Worm (Caenorhabditis elegans) whole organism, young adult: ENCODE results near the gene pqn-39.
A peak's percentile ranks its signal among the peaks of the same experiment; 100 is the strongest.
"Not testable (repeated sequence)": the region's sequence is repeated elsewhere in the genome, so short reads cannot be mapped to it uniquely, and the experiment has no call there.

ENCODE experiments used
- F33H1.4 ChIP-seq: fragments of 200-800 bp; sonication (Bioruptor generic); IDR thresholded peaks from 2 replicates; pipeline ENCODE4 v1.3.6; 2022; ENCODE audit warnings: missing genetic modification reagents, missing genetic modification characterization, missing compliant biosample characterization
- F52B5.7 ChIP-seq: sonication (generic microtip); optimal IDR thresholded peaks from 2 replicates; lab custom pipeline; 2016; ENCODE audit warnings: mild to moderate bottlenecking, missing genetic modification characterization, missing compliant biosample characterization
- F55B11.4 ChIP-seq: sonication (generic microtip); optimal IDR thresholded peaks from 2 replicates; lab custom pipeline; 2016; ENCODE audit warnings: missing compliant biosample characterization, missing genetic modification characterization, borderline replicate concordance; ENCODE audit not compliant: insufficient read depth
- K11D2.4 ChIP-seq: fragments of 200-800 bp; sonication (Bioruptor generic); IDR thresholded peaks from 2 replicates; pipeline ENCODE4 v1.3.6; 2022; ENCODE audit warnings: missing genetic modification reagents, missing genetic modification characterization, missing compliant biosample characterization
- K12H6.12 ChIP-seq: fragments of 200-800 bp; sonication (Bioruptor generic); optimal IDR thresholded peaks from 2 replicates; lab custom pipeline; 2018; ENCODE audit warnings: mild to moderate bottlenecking, missing genetic modification characterization, missing compliant biosample characterization
- Y56A3A.18 ChIP-seq: fragments of 200-800 bp; sonication (Bioruptor generic); IDR thresholded peaks from 2 replicates; pipeline ENCODE4 v1.3.6; 2022; ENCODE audit warnings: missing genetic modification reagents, missing genetic modification characterization, missing compliant biosample characterization
- Y67H2A.10 ChIP-seq: fragments of 200-800 bp; sonication (Bioruptor generic); conservative IDR thresholded peaks from 2 replicates; pipeline ENCODE4 v1.3.6; 2022; ENCODE audit warnings: missing genetic modification reagents, missing genetic modification characterization, missing compliant biosample characterization
- ZK185.1 ChIP-seq: sonication (generic microtip); optimal IDR thresholded peaks from 2 replicates; lab custom pipeline; 2016; ENCODE audit warnings: mild to moderate bottlenecking, missing genetic modification characterization, missing compliant biosample characterization; ENCODE audit not compliant: poor library complexity, severe bottlenecking
- athp-1 ChIP-seq: sonication (generic microtip); optimal IDR thresholded peaks from 2 replicates; lab custom pipeline; 2017; ENCODE audit warnings: mild to moderate bottlenecking, missing genetic modification characterization, missing compliant biosample characterization
- attf-5 ChIP-seq: fragments of 200-800 bp; sonication (Bioruptor generic); optimal IDR thresholded peaks from 2 replicates; lab custom pipeline; 2018; ENCODE audit warnings: mild to moderate bottlenecking, missing genetic modification characterization, missing compliant biosample characterization
- attf-6 ChIP-seq: fragments of 200-800 bp; sonication (Bioruptor generic); IDR thresholded peaks from 2 replicates; pipeline ENCODE4 v1.3.6; 2022; ENCODE audit warnings: missing genetic modification reagents, missing genetic modification characterization, missing compliant biosample characterization
- bed-1 ChIP-seq: fragments of 200-800 bp; sonication (Bioruptor generic); IDR thresholded peaks from 2 replicates; pipeline ENCODE4 v1.3.6; 2022; ENCODE audit warnings: missing genetic modification reagents, missing genetic modification characterization, missing compliant biosample characterization
- cebp-1 ChIP-seq, 2 experiments: fragments of 200-800 bp in 1 of 2; sonication (Bioruptor generic) in 1 of 2; sonication (generic microtip) in 1 of 2; IDR thresholded peaks in 1 of 2; optimal IDR thresholded peaks in 1 of 2; 2 replicates each; pipeline versions ENCODE4 v1.3.6 to Lab custom; 2017 to 2022; ENCODE audit warnings: missing compliant biosample characterization in 2 of 2, missing genetic modification characterization in 2 of 2, mild to moderate bottlenecking in 1 of 2, missing genetic modification reagents in 1 of 2, moderate library complexity in 1 of 2
- ceh-27 ChIP-seq: fragments of 200-800 bp; sonication (Bioruptor generic); optimal IDR thresholded peaks from 2 replicates; lab custom pipeline; 2018; ENCODE audit warnings: mild to moderate bottlenecking, missing genetic modification characterization, moderate library complexity, missing compliant biosample characterization
- ceh-40 ChIP-seq: fragments of 200-800 bp; sonication (Bioruptor generic); IDR thresholded peaks from 2 replicates; pipeline ENCODE4 v1.3.6; 2022; ENCODE audit warnings: missing genetic modification characterization, missing compliant biosample characterization
- chd-7 ChIP-seq: sonication (generic microtip); optimal IDR thresholded peaks from 2 replicates; lab custom pipeline; 2016; ENCODE audit warnings: mild to moderate bottlenecking, missing genetic modification characterization, moderate library complexity, missing compliant biosample characterization
- dox-1 ChIP-seq: fragments of 200-800 bp; sonication (Bioruptor generic); IDR thresholded peaks from 2 replicates; pipeline ENCODE4 v1.3.6; 2022; ENCODE audit warnings: missing genetic modification reagents, missing genetic modification characterization, missing compliant biosample characterization
- egl-18 ChIP-seq: fragments of 200-800 bp; sonication (Bioruptor generic); IDR thresholded peaks from 2 replicates; pipeline ENCODE4 v1.3.6; 2022; ENCODE audit warnings: missing genetic modification reagents, missing genetic modification characterization, missing compliant biosample characterization
- ekl-4 ChIP-seq: fragments of 200-800 bp; sonication (Bioruptor generic); IDR thresholded peaks from 2 replicates; pipeline ENCODE4 v1.3.6; 2022; ENCODE audit warnings: missing genetic modification reagents, missing genetic modification characterization, missing compliant biosample characterization
- fkh-3 ChIP-seq: sonication (generic microtip); optimal IDR thresholded peaks from 2 replicates; lab custom pipeline; 2016; ENCODE audit warnings: mild to moderate bottlenecking, missing genetic modification characterization, missing compliant biosample characterization
- gei-17 ChIP-seq: fragments of 200-800 bp; sonication (Bioruptor generic); optimal IDR thresholded peaks from 2 replicates; lab custom pipeline; 2018; ENCODE audit warnings: mild to moderate bottlenecking, missing genetic modification characterization, missing compliant biosample characterization
- hmg-1.2 ChIP-seq: fragments of 200-800 bp; sonication (Bioruptor generic); IDR thresholded peaks from 2 replicates; pipeline ENCODE4 v1.3.6; 2022; ENCODE audit warnings: missing genetic modification reagents, missing genetic modification characterization, missing compliant biosample characterization
- hmg-20 ChIP-seq: fragments of 200-800 bp; sonication (Bioruptor generic); IDR thresholded peaks from 2 replicates; pipeline ENCODE4 v1.3.6; 2022; ENCODE audit warnings: missing genetic modification reagents, missing genetic modification characterization, missing compliant biosample characterization
- let-607 ChIP-seq, 2 experiments: fragments of 200-800 bp in 1 of 2; sonication (Bioruptor generic) in 1 of 2; sonication (generic microtip) in 1 of 2; optimal IDR thresholded peaks; 2 replicates each; lab custom pipeline; 2016 to 2018; ENCODE audit warnings: mild to moderate bottlenecking in 2 of 2, missing compliant biosample characterization in 2 of 2, missing genetic modification characterization in 2 of 2, moderate library complexity in 2 of 2, missing genotype in 1 of 2
- lin-26 ChIP-seq: fragments of 200-800 bp; sonication (Bioruptor generic); IDR thresholded peaks from 2 replicates; pipeline ENCODE4 v1.3.6; 2022; ENCODE audit warnings: missing genetic modification reagents, missing genetic modification characterization, missing compliant biosample characterization
- lin-35 ChIP-seq, 3 experiments: fragments of 150-350 bp in 2 of 3; sonication (generic microtip) in 1 of 3; optimal IDR thresholded peaks; 2 replicates each; lab custom pipeline; 2014 to 2018; ENCODE audit warnings: missing biosample characterization in 3 of 3, missing genetic modification characterization in 3 of 3, missing genetic modification reagents in 3 of 3
- madf-3 ChIP-seq: fragments of 200-800 bp; sonication (Bioruptor generic); IDR thresholded peaks from 2 replicates; pipeline ENCODE4 v1.3.6; 2022; ENCODE audit warnings: missing genetic modification reagents, missing genetic modification characterization, missing compliant biosample characterization
- madf-8 ChIP-seq: fragments of 200-800 bp; sonication (Bioruptor generic); conservative IDR thresholded peaks from 2 replicates; pipeline ENCODE4 v1.3.6; 2022; ENCODE audit warnings: missing genetic modification reagents, missing genetic modification characterization, missing compliant biosample characterization
- mcd-1 ChIP-seq: fragments of 200-800 bp; sonication (Bioruptor generic); IDR thresholded peaks from 2 replicates; pipeline ENCODE4 v1.3.6; 2022; ENCODE audit warnings: missing genetic modification reagents, missing genetic modification characterization, missing compliant biosample characterization
- nfya-2 ChIP-seq: fragments of 200-800 bp; sonication (Bioruptor generic); IDR thresholded peaks from 2 replicates; pipeline ENCODE4 v1.3.6; 2022; ENCODE audit warnings: missing genetic modification reagents, missing genetic modification characterization, missing compliant biosample characterization
- nhr-80 ChIP-seq: sonication (generic microtip); optimal IDR thresholded peaks from 2 replicates; lab custom pipeline; 2016; ENCODE audit warnings: missing genetic modification characterization, missing compliant biosample characterization
- nhr-90 ChIP-seq: sonication (generic microtip); optimal IDR thresholded peaks from 2 replicates; lab custom pipeline; 2016; ENCODE audit warnings: missing genotype, mild to moderate bottlenecking, missing genetic modification characterization, missing compliant biosample characterization
- rec-8 ChIP-seq, 2 experiments: sonication (generic microtip); optimal IDR thresholded peaks; 2 replicates each; lab custom pipeline; 2016; ENCODE audit warnings: mild to moderate bottlenecking in 2 of 2, missing genetic modification characterization in 2 of 2, missing genetic modification reagents in 2 of 2, missing genotype in 2 of 2, missing biosample characterization in 1 of 2, missing compliant biosample characterization in 1 of 2, moderate library complexity in 1 of 2
- rpc-1 ChIP-seq, 2 experiments: fragments of 150-350 bp in 1 of 2; sonication (generic microtip) in 1 of 2; optimal IDR thresholded peaks; 2 replicates each; lab custom pipeline; 2014 to 2018; ENCODE audit warnings: missing biosample characterization in 1 of 2, missing genetic modification characterization in 1 of 2, missing genetic modification reagents in 1 of 2, missing genotype in 1 of 2
- snpc-1.3 ChIP-seq: sonication (generic microtip); optimal IDR thresholded peaks from 2 replicates; lab custom pipeline; 2017; ENCODE audit warnings: missing genetic modification characterization, mild to moderate bottlenecking, missing compliant biosample characterization, antibody characterized with exemption, moderate library complexity, missing genotype, missing genetic modification reagents; ENCODE audit not compliant: insufficient read depth
- snpc-3.4 ChIP-seq: sonication (generic microtip); optimal IDR thresholded peaks from 2 replicates; lab custom pipeline; 2017; ENCODE audit warnings: missing genetic modification characterization, mild to moderate bottlenecking, missing compliant biosample characterization, antibody characterized with exemption, moderate library complexity, missing genotype, missing genetic modification reagents
- somi-1 ChIP-seq: fragments of 200-800 bp; sonication (Bioruptor generic); optimal IDR thresholded peaks from 2 replicates; lab custom pipeline; 2018; ENCODE audit warnings: mild to moderate bottlenecking, missing genetic modification characterization, missing compliant biosample characterization
- unc-62 ChIP-seq: fragments of 150-350 bp; optimal IDR thresholded peaks from 2 replicates; lab custom pipeline; 2014; ENCODE audit warnings: missing biosample characterization, missing genetic modification reagents, missing genetic modification characterization
- zfh-2 ChIP-seq: fragments of 200-800 bp; sonication (Bioruptor generic); conservative IDR thresholded peaks from 2 replicates; pipeline ENCODE4 v1.3.6; 2022; ENCODE audit warnings: missing genetic modification reagents, missing genetic modification characterization, missing compliant biosample characterization
- ztf-28 ChIP-seq: fragments of 200-800 bp; sonication (Bioruptor generic); IDR thresholded peaks from 2 replicates; pipeline ENCODE4 v1.3.6; 2022; ENCODE audit warnings: missing genetic modification reagents, missing genetic modification characterization, missing compliant biosample characterization

pqn-39 gene

DNA sequence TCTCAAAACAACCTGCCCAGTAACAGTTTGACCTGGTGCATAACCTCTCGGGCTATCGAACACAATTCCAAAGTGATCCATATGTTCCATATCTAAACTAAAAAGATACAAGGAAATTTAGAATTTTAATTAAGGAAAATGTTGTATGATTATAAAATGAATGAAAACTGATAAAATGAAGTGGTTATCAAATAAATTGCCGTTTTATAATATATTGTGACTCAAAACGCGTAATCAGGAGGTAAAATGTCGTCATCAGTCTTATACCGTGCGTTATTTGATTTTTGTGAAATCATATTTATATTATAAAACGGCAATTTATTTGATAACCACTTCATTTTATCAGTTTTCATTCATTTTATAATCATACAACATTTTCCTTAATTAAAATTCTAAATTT, 11.9 kb upstream of the pqn-39 start, which contains the start of gene arrd-24:
TSS of gene arrd-24 (minus strand) at position 101 of the 400 bp plus-strand sequence.
- TF ChIP-seq hmg-20, bed-1, F33H1.4 (GFP tag; lab: Robert Waterston, UW): not testable (repeated sequence)

DNA sequence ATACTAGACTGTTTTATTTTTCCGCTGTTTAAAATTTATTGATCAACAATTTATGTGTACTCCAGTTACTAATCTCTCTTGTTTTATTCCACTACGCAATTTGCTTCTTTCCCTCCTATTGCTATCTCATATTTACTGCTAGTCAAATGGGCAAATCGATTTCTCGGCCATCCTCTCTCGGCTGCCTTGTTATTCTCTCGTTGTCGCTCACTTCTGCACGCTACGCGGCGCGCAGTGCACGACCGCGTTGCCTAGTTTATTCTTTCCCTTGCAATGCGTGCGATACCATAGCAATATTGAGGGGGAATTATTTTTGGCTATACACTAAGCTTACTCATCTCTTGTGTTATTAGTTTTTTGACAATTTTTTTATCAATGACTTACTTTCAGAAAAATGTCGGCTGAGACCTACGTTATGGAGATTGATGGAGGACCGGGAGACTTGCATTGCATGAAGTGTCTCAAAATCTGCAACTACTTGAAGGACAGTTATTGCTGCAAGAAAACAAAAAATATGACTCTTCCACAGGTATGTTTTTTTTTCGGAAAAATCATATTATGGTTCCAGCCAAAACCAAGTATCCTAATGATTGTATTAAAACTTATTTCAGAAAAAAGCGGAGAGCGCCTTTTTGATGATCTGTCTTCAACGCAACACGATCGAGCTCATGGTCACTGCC, 9.1 kb upstream of the pqn-39 start, which contains the start of gene F48F7.6:
TSS of gene F48F7.6 (plus strand) at position 391 of the 680 bp plus-strand sequence.
- TF ChIP-seq Y56A3A.18 (GFP tag; lab: Robert Waterston, UW) (no peak), gei-17 (GFP tag; lab: Kevin White, UChicago) (no peak), hmg-1.2 (GFP tag; lab: Robert Waterston, UW) (peak; percentile 17; the same call in 1 of the 2 replicates), ceh-27 (GFP tag; lab: Kevin White, UChicago) (peak; percentile 54), dox-1 (GFP tag; lab: Robert Waterston, UW) (0 out of 2 replicates have a peak, but pooled peaks have one; percentile 14), somi-1 (no peak), unc-62 (GFP tag; lab: Kevin White, UChicago) (no peak), snpc-1.3 (tag; lab: Kevin White, UChicago) (no peak), chd-7 (tag; lab: Kevin White, UChicago) (no peak), attf-5 (GFP tag; lab: Kevin White, UChicago) (peak; percentile 32), lin-35 (GFP tag; optimal IDR thresholded peaks at IDR 0.05; lab: Kevin White, UChicago) (peak in 1 of 3 experiments; percentile 5), lin-26 (GFP tag; lab: Robert Waterston, UW) (0 out of 2 replicates have a peak, but pooled peaks have one; percentile 28), let-607 (tag; optimal IDR thresholded peaks at IDR 0.05; lab: Kevin White, UChicago) (no peak), K11D2.4 (GFP tag; lab: Robert Waterston, UW) (no peak), nhr-80 (tag; lab: Kevin White, UChicago) (peak; percentile 3), F52B5.7 (tag; lab: Kevin White, UChicago) (no peak), fkh-3 (tag; lab: Kevin White, UChicago) (no peak), ZK185.1 (tag; lab: Kevin White, UChicago) (peak; percentile 11), rpc-1 (optimal IDR thresholded peaks at IDR 0.05; lab: Kevin White, UChicago) (no peak), rpc-1 (tag; optimal IDR thresholded peaks at IDR 0.05; lab: Kevin White, UChicago) (no peak), athp-1 (no peak), K12H6.12 (tag; lab: Kevin White, UChicago) (peak; percentile 50), zfh-2 (GFP tag; lab: Robert Waterston, UW) (0 out of 2 replicates have a peak, but pooled peaks have one; percentile 9)

DNA sequence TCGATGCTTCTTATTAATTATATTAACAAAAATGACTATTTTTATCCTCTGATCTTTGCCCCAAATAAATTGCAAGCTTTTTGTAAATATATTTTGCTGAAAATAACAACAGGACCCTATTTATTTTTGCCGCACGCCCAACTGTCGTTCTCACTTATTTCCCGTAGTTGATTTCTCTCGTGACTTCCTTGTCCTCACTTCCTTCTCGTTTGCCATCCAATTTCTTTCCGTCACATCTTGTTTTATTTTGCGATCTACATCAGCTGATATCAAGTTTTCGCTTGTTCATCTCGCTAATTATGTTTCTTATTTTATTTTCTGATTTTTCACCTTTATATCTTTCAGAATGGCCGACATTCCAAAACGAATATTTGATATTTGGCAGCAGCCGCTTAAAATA, 6.8 kb upstream of the pqn-39 start, which contains the start of gene F48F7.5:
TSS of gene F48F7.5 (plus strand) at position 340 of the 400 bp plus-strand sequence.
- no peak for TF ChIP-seq snpc-3.4
- no peak for TF ChIP-seq chd-7 (tag; lab: Kevin White, UChicago)
- TF ChIP-seq Y67H2A.10 = no peak
- no peak for TF ChIP-seq ekl-4
- no peak for TF ChIP-seq nhr-90
- peak; percentile 12 for TF ChIP-seq K12H6.12 (tag; lab: Kevin White, UChicago)
- no peak for TF ChIP-seq ceh-40 (GFP tag; lab: Robert Waterston, UW)
- TF ChIP-seq madf-8 (GFP tag; lab: Robert Waterston, UW) = no peak
- TF ChIP-seq madf-3 (GFP tag; lab: Robert Waterston, UW) = no peak
- TF ChIP-seq rec-8 (tag; optimal IDR thresholded peaks at IDR 0.05; lab: Kevin White, UChicago) = no peak
- TF ChIP-seq egl-18 (GFP tag; lab: Robert Waterston, UW) = no peak
- TF ChIP-seq lin-35 (GFP tag; optimal IDR thresholded peaks at IDR 0.05; lab: Kevin White, UChicago) = peak in 1 of 3 experiments; percentile 17
- no peak for TF ChIP-seq F55B11.4 (tag; lab: Kevin White, UChicago)
- no peak for TF ChIP-seq ztf-28 (GFP tag; lab: Robert Waterston, UW)
- TF ChIP-seq mcd-1 (GFP tag; lab: Robert Waterston, UW) = no peak
- no peak for TF ChIP-seq attf-6 (GFP tag; lab: Robert Waterston, UW)
- no peak for TF ChIP-seq cebp-1 (GFP tag; IDR thresholded peaks at IDR 0.05; lab: Robert Waterston, UW)
- TF ChIP-seq cebp-1 (tag; optimal IDR thresholded peaks at IDR 0.05; lab: Kevin White, UChicago) = peak; percentile 13
- no peak for TF ChIP-seq K11D2.4 (GFP tag; lab: Robert Waterston, UW)
- TF ChIP-seq nfya-2 = no peak
